Worm (Caenorhabditis elegans) whole organism, L1 larva: Measurements from ENCODE around the gene F35D2.1.
A peak's percentile ranks its signal among the peaks of the same experiment; 100 is the strongest.

Experiments
- C16A3.4 ChIP-seq: fragments of 150-350 bp; optimal IDR thresholded peaks from 2 replicates; lab custom pipeline; 2014; ENCODE audit warnings: missing biosample characterization, missing genetic modification characterization
- F16B12.6 ChIP-seq: fragments of 150-350 bp; optimal IDR thresholded peaks from 2 replicates; lab custom pipeline; 2014; ENCODE audit warnings: missing biosample characterization, missing genetic modification characterization
- alr-1 ChIP-seq: fragments of 200-800 bp; sonication (Bioruptor generic); optimal IDR thresholded peaks from 2 replicates; lab custom pipeline; 2018; ENCODE audit warnings: borderline replicate concordance, mild to moderate bottlenecking, missing genetic modification characterization, missing compliant biosample characterization
- blmp-1 ChIP-seq: fragments of 150-350 bp; optimal IDR thresholded peaks from 2 replicates; lab custom pipeline; 2014; ENCODE audit warnings: missing biosample characterization, missing genetic modification characterization
- ceh-82 ChIP-seq, 3 experiments: fragments of 150-350 bp in 1 of 3; sonication (generic microtip) in 2 of 3; optimal IDR thresholded peaks; 2 replicates each; lab custom pipeline; 2014 to 2017; ENCODE audit warnings: missing biosample characterization in 3 of 3, missing genetic modification characterization in 3 of 3
- ceh-88 ChIP-seq: fragments of 200-800 bp; sonication (Bioruptor generic); IDR thresholded peaks from 2 replicates; pipeline ENCODE4 v1.3.6; 2022; ENCODE audit warnings: missing genetic modification characterization, missing compliant biosample characterization
- ces-1 ChIP-seq: fragments of 150-350 bp; optimal IDR thresholded peaks from 2 replicates; lab custom pipeline; 2014; ENCODE audit warnings: missing biosample characterization, missing genetic modification reagents, missing genetic modification characterization
- efl-1 ChIP-seq, 4 experiments: fragments of 150-350 bp; optimal IDR thresholded peaks in 3 of 4; peaks in 1 of 4; 1 replicate in 1 of 4; 2 replicates in 3 of 4; lab custom pipeline; 2014; ENCODE audit warnings: missing biosample characterization in 2 of 4, missing genetic modification characterization in 2 of 4, missing genetic modification reagents in 2 of 4
- efl-3 ChIP-seq: fragments of 200-800 bp; sonication (Bioruptor generic); optimal IDR thresholded peaks from 2 replicates; lab custom pipeline; 2018; ENCODE audit warnings: mild to moderate bottlenecking, missing genetic modification characterization, missing compliant biosample characterization
- elt-3 ChIP-seq, 6 experiments: fragments of 150-350 bp in 1 of 6; sonication (generic microtip); optimal IDR thresholded peaks; 2 replicates each; lab custom pipeline; 2017 to 2018; ENCODE audit warnings: missing biosample characterization in 6 of 6, missing genetic modification characterization in 6 of 6, inconsistent platforms in 1 of 6
- fkh-10 ChIP-seq: sonication (generic microtip); optimal IDR thresholded peaks from 2 replicates; lab custom pipeline; 2017; ENCODE audit warnings: missing biosample characterization, missing genetic modification reagents, missing genetic modification characterization
- fkh-4 ChIP-seq: sonication (generic microtip); optimal IDR thresholded peaks from 2 replicates; lab custom pipeline; 2016; ENCODE audit warnings: missing compliant biosample characterization, missing genetic modification characterization, borderline replicate concordance
- fkh-8 ChIP-seq: sonication (generic microtip); optimal IDR thresholded peaks from 2 replicates; lab custom pipeline; 2016; ENCODE audit warnings: mild to moderate bottlenecking, missing genetic modification characterization, missing compliant biosample characterization
- grh-1 ChIP-seq: fragments of 200-800 bp; sonication (Bioruptor generic); IDR thresholded peaks from 2 replicates; pipeline ENCODE4 v1.3.6; 2022; ENCODE audit warnings: missing genetic modification reagents, missing genetic modification characterization, missing compliant biosample characterization
- hlh-17 ChIP-seq: fragments of 200-800 bp; sonication (Bioruptor generic); optimal IDR thresholded peaks from 2 replicates; lab custom pipeline; 2018; ENCODE audit warnings: missing genetic modification characterization, mild to moderate bottlenecking, missing compliant biosample characterization, moderate library complexity, borderline replicate concordance
- hpl-2 ChIP-seq: fragments of 150-350 bp; optimal IDR thresholded peaks from 2 replicates; lab custom pipeline; 2014; ENCODE audit warnings: missing biosample characterization, missing genetic modification reagents, missing genetic modification characterization
- jun-1 ChIP-seq: fragments of 150-350 bp; optimal IDR thresholded peaks from 2 replicates; lab custom pipeline; 2014; ENCODE audit warnings: missing biosample characterization, missing genetic modification reagents, missing genetic modification characterization
- lin-13 ChIP-seq: fragments of 150-350 bp; optimal IDR thresholded peaks from 2 replicates; lab custom pipeline; 2014; ENCODE audit warnings: missing biosample characterization, missing genetic modification reagents, missing genetic modification characterization
- lin-15B ChIP-seq: fragments of 150-350 bp; sonication (generic microtip); optimal IDR thresholded peaks from 3 replicates; lab custom pipeline; 2014; ENCODE audit warnings: missing biosample characterization, missing genetic modification characterization
- lin-39 ChIP-seq: fragments of 150-350 bp; optimal IDR thresholded peaks from 2 replicates; lab custom pipeline; 2014; ENCODE audit warnings: missing biosample characterization, missing genetic modification reagents, missing genetic modification characterization
- mep-1 ChIP-seq: fragments of 150-350 bp; optimal IDR thresholded peaks from 2 replicates; lab custom pipeline; 2014; ENCODE audit warnings: missing biosample characterization, missing genetic modification characterization
- nhr-11 ChIP-seq: fragments of 150-350 bp; optimal IDR thresholded peaks from 2 replicates; lab custom pipeline; 2014; ENCODE audit warnings: missing biosample characterization, missing genetic modification characterization
- nhr-12 ChIP-seq: sonication (generic microtip); optimal IDR thresholded peaks from 2 replicates; lab custom pipeline; 2017; ENCODE audit warnings: missing biosample characterization, missing genetic modification characterization
- nhr-19 ChIP-seq: fragments of 200-800 bp; sonication (Bioruptor generic); conservative IDR thresholded peaks from 2 replicates; pipeline ENCODE4 v1.3.6; 2022; ENCODE audit warnings: missing genetic modification characterization, missing compliant biosample characterization
- nhr-47 ChIP-seq: sonication (generic microtip); optimal IDR thresholded peaks from 2 replicates; lab custom pipeline; 2016; ENCODE audit warnings: mild to moderate bottlenecking, missing genetic modification characterization, moderate library complexity, missing compliant biosample characterization
- nhr-76 ChIP-seq: sonication (generic microtip); optimal IDR thresholded peaks from 2 replicates; lab custom pipeline; 2017; ENCODE audit warnings: missing biosample characterization, missing genetic modification characterization
- nhr-77 ChIP-seq: fragments of 150-350 bp; optimal IDR thresholded peaks from 2 replicates; lab custom pipeline; 2014; ENCODE audit warnings: missing biosample characterization, missing genetic modification characterization
- nhr-85 ChIP-seq: sonication (generic microtip); peaks from one replicate; lab custom pipeline; 2016; ENCODE audit warnings: missing genetic modification characterization, inconsistent platforms, missing compliant biosample characterization
- rnt-1 ChIP-seq: sonication (generic microtip); optimal IDR thresholded peaks from 2 replicates; lab custom pipeline; 2016; ENCODE audit warnings: mild to moderate bottlenecking, missing genetic modification characterization, moderate library complexity, missing compliant biosample characterization
- skn-1 ChIP-seq: fragments of 150-350 bp; optimal IDR thresholded peaks from 2 replicates; lab custom pipeline; 2014; ENCODE audit warnings: missing biosample characterization, missing genetic modification characterization
- snpc-4 ChIP-seq: fragments of 150-350 bp; optimal IDR thresholded peaks from 2 replicates; lab custom pipeline; 2014; ENCODE audit warnings: missing biosample characterization, missing genetic modification characterization
- snu-23 ChIP-seq: sonication (generic microtip); optimal IDR thresholded peaks from 2 replicates; lab custom pipeline; 2016; ENCODE audit warnings: missing genetic modification characterization, missing compliant biosample characterization
- swsn-7 ChIP-seq: sonication (generic microtip); optimal IDR thresholded peaks from 2 replicates; lab custom pipeline; 2016; ENCODE audit warnings: missing genetic modification characterization, missing compliant biosample characterization
- tlp-1 ChIP-seq: fragments of 150-350 bp; optimal IDR thresholded peaks from 2 replicates; lab custom pipeline; 2014; ENCODE audit warnings: missing biosample characterization, missing genetic modification characterization
- unc-86 ChIP-seq: sonication (generic microtip); optimal IDR thresholded peaks from 2 replicates; lab custom pipeline; 2016; ENCODE audit warnings: missing genetic modification characterization, missing compliant biosample characterization
- vab-15 ChIP-seq: sonication (generic microtip); optimal IDR thresholded peaks from 2 replicates; lab custom pipeline; 2017; ENCODE audit warnings: missing genotype, mild to moderate bottlenecking, missing genetic modification characterization, missing compliant biosample characterization
- xbp-1 ChIP-seq: sonication (generic microtip); optimal IDR thresholded peaks from 2 replicates; lab custom pipeline; 2016; ENCODE audit warnings: missing genetic modification characterization, missing compliant biosample characterization
- zag-1 ChIP-seq: fragments of 150-350 bp; optimal IDR thresholded peaks from 2 replicates; lab custom pipeline; 2014; ENCODE audit warnings: missing biosample characterization, missing genetic modification characterization
- zip-4 ChIP-seq: fragments of 200-800 bp; sonication (Bioruptor generic); optimal IDR thresholded peaks from 2 replicates; lab custom pipeline; 2018; ENCODE audit warnings: mild to moderate bottlenecking, missing genetic modification characterization, moderate library complexity, missing compliant biosample characterization
- ztf-11 ChIP-seq, 2 experiments: sonication (generic microtip); optimal IDR thresholded peaks; 2 replicates each; lab custom pipeline; 2016 to 2017; ENCODE audit warnings: missing genetic modification characterization in 2 of 2, missing biosample characterization in 1 of 2, missing compliant biosample characterization in 1 of 2

The F35D2.1 gene

DNA sequence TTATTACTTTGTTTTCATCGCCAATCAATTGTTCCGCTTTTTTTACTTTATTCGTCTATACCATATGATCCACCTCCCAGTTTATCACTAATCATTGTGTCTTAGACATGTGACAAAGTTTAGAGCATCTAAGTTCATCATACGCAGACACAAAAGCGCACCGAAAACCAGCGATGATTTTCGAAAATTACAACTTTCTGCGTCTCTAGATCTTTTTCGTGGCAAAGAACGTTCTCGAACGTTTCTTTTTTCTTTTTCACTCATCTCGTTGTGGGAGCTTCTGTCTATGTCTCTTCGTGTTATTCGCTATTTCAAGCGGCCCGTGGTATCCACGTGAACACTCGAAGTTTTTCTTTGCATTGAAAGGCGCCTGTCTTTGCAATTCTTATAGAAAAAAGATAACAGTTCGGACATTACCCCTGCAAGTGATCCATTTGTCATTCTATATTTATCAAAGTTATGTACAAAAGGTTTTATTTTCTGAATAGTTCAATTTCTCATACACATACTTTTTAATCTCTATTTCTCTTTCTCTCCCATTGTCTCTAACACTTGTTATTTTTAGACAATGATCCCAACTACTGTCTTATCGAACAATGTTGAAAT is 46.5 kb upstream of the F35D2.1 start, which contains the start of gene ZK1290.5 (continued):
- TF ChIP-seq unc-86 (tag; lab: Kevin White, UChicago) = no peak
- TF ChIP-seq xbp-1 = peak; percentile 76
- TF ChIP-seq lin-39 (tag; lab: Kevin White, UChicago) = peak; percentile 60
- peak; percentile 54 for TF ChIP-seq lin-13 (GFP tag; lab: Kevin White, UChicago)
- peak; percentile 16 for TF ChIP-seq zip-4
- TF ChIP-seq nhr-19 (GFP tag; lab: Robert Waterston, UW) = peak; percentile 92
- TF ChIP-seq nhr-11 (tag; lab: Kevin White, UChicago) = peak; percentile 39
- TF ChIP-seq efl-3 (GFP tag; lab: Kevin White, UChicago) = no peak
- TF ChIP-seq fkh-4 (tag; lab: Kevin White, UChicago) = no peak
- peak; percentile 77 for TF ChIP-seq grh-1 (GFP tag; lab: Robert Waterston, UW)
- peak; percentile 91 for TF ChIP-seq nhr-77 (tag; lab: Kevin White, UChicago)
- no peak for TF ChIP-seq F16B12.6 (tag; lab: Kevin White, UChicago)
- TF ChIP-seq ceh-82 (tag; optimal IDR thresholded peaks at IDR 0.05; lab: Kevin White, UChicago) = peak in 2 of 3 experiments; percentile 25 to 63
- peak; percentile 83 for TF ChIP-seq skn-1 (tag; lab: Kevin White, UChicago)
- peak; percentile 75 for TF ChIP-seq rnt-1
- peak; percentile 87 for TF ChIP-seq fkh-8
- no peak for TF ChIP-seq tlp-1
- peak; percentile 92 for TF ChIP-seq snu-23 (GFP tag; lab: Kevin White, UChicago)
- peak; percentile 53 for TF ChIP-seq ceh-88 (GFP tag; lab: Robert Waterston, UW)
- no peak for TF ChIP-seq lin-15B
- TF ChIP-seq swsn-7 (tag; lab: Kevin White, UChicago) = peak; percentile 85
- TF ChIP-seq vab-15 = no peak
- no peak for TF ChIP-seq alr-1 (tag; lab: Kevin White, UChicago)
- TF ChIP-seq mep-1 (tag; lab: Kevin White, UChicago) = peak; percentile 87
- no peak for TF ChIP-seq hlh-17
- peak; percentile 84 for TF ChIP-seq blmp-1 (tag; lab: Kevin White, UChicago)
- TF ChIP-seq ztf-11 (tag; optimal IDR thresholded peaks at IDR 0.05; lab: Kevin White, UChicago) = no peak
- no peak for TF ChIP-seq zag-1 (tag; lab: Kevin White, UChicago)
- TF ChIP-seq ces-1 (GFP tag; lab: Kevin White, UChicago) = no peak
- peak; percentile 33 for TF ChIP-seq snpc-4
- peak; percentile 86 for TF ChIP-seq nhr-47 (tag; lab: Kevin White, UChicago)
- peak in 4 of 6 experiments; percentile 9 to 89 (median 72) for TF ChIP-seq elt-3 (tag; optimal IDR thresholded peaks at IDR 0.05; lab: Kevin White, UChicago)
- TF ChIP-seq nhr-76 (tag; lab: Kevin White, UChicago) = no peak
- TF ChIP-seq jun-1 (tag; lab: Kevin White, UChicago) = peak; percentile 62
- peak; percentile 9 for TF ChIP-seq fkh-10 (GFP tag; lab: Kevin White, UChicago)

DNA sequence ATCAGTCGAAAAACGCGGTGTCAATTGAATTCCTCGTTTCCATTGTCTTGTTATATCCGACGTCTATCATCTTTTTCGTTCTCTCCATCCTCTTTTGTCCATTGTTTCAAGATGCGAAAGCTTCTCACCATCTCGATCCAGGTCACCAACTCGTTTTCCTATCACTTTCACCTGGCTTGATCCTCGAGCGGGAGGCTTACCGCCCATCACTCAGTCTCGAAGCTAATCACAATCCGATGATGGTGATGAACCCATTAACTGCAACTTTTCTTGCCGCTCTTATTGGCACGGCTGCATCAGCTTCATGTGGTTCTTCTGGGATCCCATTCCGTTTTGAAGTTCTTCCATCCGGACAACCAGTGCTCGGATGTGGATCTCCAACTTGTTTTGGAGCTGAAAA is 44.8 kb upstream of the F35D2.1 start, which contains the start of gene wrt-1:
Gene wrt-1, plus strand, starts transcription at position 53 of the 400 bp plus-strand sequence.
- no peak for TF ChIP-seq efl-1 (optimal IDR thresholded peaks at IDR 0.05; lab: Kevin White, UChicago)
- TF ChIP-seq efl-1 (GFP tag; optimal IDR thresholded peaks at IDR 0.05 in 1 of 2; lab: Kevin White, UChicago) = peak in 1 of 2 experiments; percentile 10
- no peak for TF ChIP-seq efl-3 (GFP tag; lab: Kevin White, UChicago)
- no peak for TF ChIP-seq lin-13 (GFP tag; lab: Kevin White, UChicago)
- TF ChIP-seq blmp-1 (tag; lab: Kevin White, UChicago) = peak; percentile 94
- TF ChIP-seq, all 84 proteins: peak for 2

DNA sequence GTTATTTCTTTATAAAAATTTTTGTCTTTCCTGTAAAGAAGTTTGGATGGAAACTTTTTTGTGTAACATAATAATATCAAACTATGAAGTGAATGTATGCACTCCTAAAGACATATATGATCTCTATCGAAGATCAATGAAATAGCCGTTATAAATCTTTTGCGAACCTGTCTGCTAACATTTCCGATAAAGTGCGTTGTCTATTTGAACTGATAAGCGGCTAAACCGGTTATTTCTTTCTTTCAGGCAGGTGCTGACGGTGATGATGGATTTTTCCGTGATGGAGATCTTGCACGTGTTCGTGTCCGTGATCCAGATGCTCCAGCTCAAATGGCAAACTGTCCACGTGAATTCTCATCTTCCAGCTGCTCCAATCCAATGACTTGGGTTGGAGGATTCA is 44.2 kb upstream of the F35D2.1 start:
- no peak for TF ChIP-seq mep-1 (tag; lab: Kevin White, UChicago)
- peak; percentile 62; the same call in 1 of the 2 replicates for TF ChIP-seq grh-1 (GFP tag; lab: Robert Waterston, UW)
- TF ChIP-seq blmp-1 (tag; lab: Kevin White, UChicago) = peak; percentile 64
- TF ChIP-seq nhr-85 (tag; lab: Kevin White, UChicago) = peak; percentile 69
- TF ChIP-seq elt-3 (tag; optimal IDR thresholded peaks at IDR 0.05; lab: Kevin White, UChicago) = peak in 3 of 6 experiments; percentile 3 to 26 (median 9)
- no peak for TF ChIP-seq C16A3.4 (tag; lab: Kevin White, UChicago)
- no peak for TF ChIP-seq efl-1 (optimal IDR thresholded peaks at IDR 0.05; lab: Kevin White, UChicago)
- peak in 1 of 2 experiments; percentile 72 for TF ChIP-seq efl-1 (GFP tag; optimal IDR thresholded peaks at IDR 0.05 in 1 of 2; lab: Kevin White, UChicago)
- no peak for TF ChIP-seq hpl-2 (GFP tag; lab: Kevin White, UChicago)
- TF ChIP-seq nhr-12 (tag; lab: Kevin White, UChicago) = no peak
